Worm (Caenorhabditis elegans): ENCODE measurements around the gene R10D12.1.

DNA sequence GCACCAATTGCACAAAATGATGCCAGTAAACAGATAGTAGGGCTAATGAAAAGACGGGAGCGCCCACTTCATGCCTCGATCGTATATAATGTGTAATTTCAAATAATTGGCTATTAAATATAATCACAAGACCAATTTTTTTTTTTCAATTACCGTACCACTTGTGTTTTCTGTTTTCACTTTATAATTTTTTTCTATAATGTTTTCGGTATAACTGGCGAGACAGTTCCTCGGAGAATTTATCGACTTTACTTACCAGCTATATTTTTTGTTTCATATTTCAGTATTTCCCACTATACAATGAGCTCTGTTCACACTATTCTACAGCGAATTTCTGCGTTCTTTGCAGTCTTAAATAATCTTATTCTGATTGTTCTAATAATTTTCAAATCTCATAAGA, 18.2 kb downstream of the R10D12.1 start, which contains the start of gene str-252:
- no peak for TF ChIP-seq W03F9.2 (tag; optimal IDR thresholded peaks at IDR 0.05)
- no peak for TF ChIP-seq him-1 (tag; optimal IDR thresholded peaks at IDR 0.05)
- TF ChIP-seq dao-5 (tag; optimal IDR thresholded peaks at IDR 0.05), result no peak

Data from whole organism, L4/young adult.